Worm (Caenorhabditis elegans): ENCODE data around the gene srd-58.

The srd-58 gene

ce11 chrII:7207649-7208048 is 2.8 kb upstream of the srd-58 start:
- TF ChIP-seq fos-1 (tag; optimal IDR thresholded peaks at IDR 0.05) (no peak), elt-1 (tag; optimal IDR thresholded peaks at IDR 0.05) (no peak), elt-3 (tag; optimal IDR thresholded peaks at IDR 0.05) (no peak)

- no peak for TF ChIP-seq gmeb-1 (tag; optimal IDR thresholded peaks at IDR 0.05)
- TF ChIP-seq unc-62 (GFP tag; optimal IDR thresholded peaks at IDR 0.05): no peak
- TF ChIP-seq nhr-11 (tag; optimal IDR thresholded peaks at IDR 0.05): no peak
- no peak for TF ChIP-seq mab-5 (tag; optimal IDR thresholded peaks at IDR 0.05)
- no peak for TF ChIP-seq nhr-10 (tag; optimal IDR thresholded peaks at IDR 0.05)
- no peak for TF ChIP-seq peb-1 (tag; optimal IDR thresholded peaks at IDR 0.05)
- TF ChIP-seq fos-1 (tag; optimal IDR thresholded peaks at IDR 0.05): no peak
- no peak for TF ChIP-seq egl-27 (tag; optimal IDR thresholded peaks at IDR 0.05)
- TF ChIP-seq R02D3.7 (tag; optimal IDR thresholded peaks at IDR 0.05): no peak
- no peak for TF ChIP-seq nhr-21 (tag; optimal IDR thresholded peaks at IDR 0.05)
- TF ChIP-seq ZK546.5 (tag; optimal IDR thresholded peaks at IDR 0.05): no peak
- no peak for TF ChIP-seq nhr-12 (tag; optimal IDR thresholded peaks at IDR 0.05)
- TF ChIP-seq elt-3 (tag; optimal IDR thresholded peaks at IDR 0.05): no peak
- TF ChIP-seq elt-1 (tag; optimal IDR thresholded peaks at IDR 0.05): no peak
- TF ChIP-seq skn-1 (tag; optimal IDR thresholded peaks at IDR 0.05): no peak
- no peak for TF ChIP-seq Y55F3AM.14 (GFP tag; optimal IDR thresholded peaks at IDR 0.05)
- TF ChIP-seq ztf-4 (tag; optimal IDR thresholded peaks at IDR 0.05): no peak
- TF ChIP-seq ama-1 (optimal IDR thresholded peaks at IDR 0.05): no peak
Observed at ce11 chrII:7205388-7205787, 537 bp upstream of the srd-58 start, which contains the start of gene srd-59. srd-59 (plus strand) TSS chrII:7205688.

- no peak for TF ChIP-seq nhr-10 (tag; optimal IDR thresholded peaks at IDR 0.05)
Observed at ce11 chrII:7203110-7203509, 1.7 kb downstream of the srd-58 start, which contains the start of gene srd-56. srd-56 (minus strand) TSS chrII:7203210.

DNA sequence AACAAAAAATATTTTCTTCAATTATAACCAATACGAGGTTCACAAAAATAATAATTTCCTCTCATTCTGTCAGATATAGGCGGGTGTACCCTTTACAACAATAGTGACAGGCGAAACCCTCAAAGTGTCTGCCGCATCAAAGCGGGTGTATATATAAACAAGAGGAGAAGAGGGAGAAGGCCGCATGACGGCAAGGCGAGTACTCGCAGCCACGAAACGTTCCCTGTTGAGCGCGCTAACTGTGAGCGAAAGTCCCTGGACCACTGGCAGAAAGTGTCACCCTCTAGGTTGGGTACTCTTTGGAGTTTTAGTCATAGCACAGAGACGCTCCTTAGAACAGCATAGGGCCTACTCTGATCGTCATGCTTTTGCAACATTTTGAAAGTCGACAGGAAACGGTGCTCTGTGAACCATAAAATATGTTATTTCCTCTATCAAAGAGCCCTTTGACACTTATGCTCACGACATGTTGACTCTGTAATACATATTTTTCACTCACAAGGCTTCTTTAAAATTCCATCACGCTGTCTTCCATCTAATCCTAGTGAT is 4.7 kb downstream of the srd-58 start, which contains the start of gene pcrg-1:
TSS of gene pcrg-1 (plus strand) at position 499 of the 549 bp plus-strand sequence.
- TF ChIP-seq lsy-2 (tag; optimal IDR thresholded peaks at IDR 0.05) (peak; percentile 55 to 79), ztf-1 (GFP tag; conservative IDR thresholded peaks at IDR 0.05) (no peak), nhr-25 (tag; optimal IDR thresholded peaks at IDR 0.05) (no peak), nhr-129 (tag; optimal IDR thresholded peaks at IDR 0.05) (peak; percentile 76), unc-62 (GFP tag; optimal IDR thresholded peaks at IDR 0.05) (no peak), ZK546.5 (tag; optimal IDR thresholded peaks at IDR 0.05) (no peak), ztf-4 (tag; optimal IDR thresholded peaks at IDR 0.05) (peak; percentile 75), nhr-237 (tag; optimal IDR thresholded peaks at IDR 0.05) (no peak), F13H6.1 (tag; optimal IDR thresholded peaks at IDR 0.05) (peak; percentile 74), ztf-11 (tag; optimal IDR thresholded peaks at IDR 0.05) (no peak), R02D3.7 (tag; optimal IDR thresholded peaks at IDR 0.05) (no peak), elt-1 (tag; optimal IDR thresholded peaks at IDR 0.05) (no peak), nhr-12 (tag; optimal IDR thresholded peaks at IDR 0.05) (no peak), nhr-77 (tag; optimal IDR thresholded peaks at IDR 0.05) (peak; percentile 8), C34F6.9 (tag; optimal IDR thresholded peaks at IDR 0.05) (peak; percentile 64), crh-2 (tag; optimal IDR thresholded peaks at IDR 0.05) (peak; percentile 44), nhr-11 (tag; optimal IDR thresholded peaks at IDR 0.05) (no peak), nhr-21 (tag; optimal IDR thresholded peaks at IDR 0.05) (peak; percentile 78), aly-2 (tag; optimal IDR thresholded peaks at IDR 0.05) (no peak), sem-4 (tag; optimal IDR thresholded peaks at IDR 0.05) (no peak), egl-27 (tag; optimal IDR thresholded peaks at IDR 0.05) (peak; percentile 60), blmp-1 (tag; optimal IDR thresholded peaks at IDR 0.05; ENCODE audit: insufficient read depth) (peak; percentile 9), unc-55 (GFP tag; optimal IDR thresholded peaks at IDR 0.05) (peak; percentile 61), fos-1 (tag; optimal IDR thresholded peaks at IDR 0.05) (peak; percentile 15), ama-1 (optimal IDR thresholded peaks at IDR 0.05) (no peak), Y55F3AM.14 (GFP tag; optimal IDR thresholded peaks at IDR 0.05) (peak; percentile 87), snpc-4 (tag; optimal IDR thresholded peaks at IDR 0.05) (peak; percentile 99), alr-1 (tag; optimal IDR thresholded peaks at IDR 0.05) (no peak), sma-9 (GFP tag; optimal IDR thresholded peaks at IDR 0.05) (peak; percentile 94), sma-9 (tag; optimal IDR thresholded peaks at IDR 0.05) (no peak), gmeb-1 (tag; optimal IDR thresholded peaks at IDR 0.05) (peak; percentile 72), skn-1 (tag; optimal IDR thresholded peaks at IDR 0.05) (no peak), lin-11 (tag; optimal IDR thresholded peaks at IDR 0.05) (peak; percentile 55), peb-1 (tag; optimal IDR thresholded peaks at IDR 0.05) (no peak), sma-3 (GFP tag; optimal IDR thresholded peaks at IDR 0.05) (peak; percentile 86), mdl-1 (tag; optimal IDR thresholded peaks at IDR 0.05) (peak in 1 of 2 experiments; percentile 8), lin-13 (GFP tag; optimal IDR thresholded peaks at IDR 0.05) (peak; percentile 67), ceh-16 (tag; optimal IDR thresholded peaks at IDR 0.05) (no peak), mbf-1 (tag; optimal IDR thresholded peaks at IDR 0.05) (no peak), mab-5 (tag; optimal IDR thresholded peaks at IDR 0.05) (peak; percentile 9), elt-3 (tag; optimal IDR thresholded peaks at IDR 0.05) (no peak)

All from whole organism, L2 larva.